Worm (Caenorhabditis elegans) whole organism, young adult: ENCODE measurements around the gene glb-3.

ENCODE experiments used
- B0336.3 ChIP-seq: fragments of 200-800 bp; sonication (Bioruptor generic); IDR thresholded peaks from 2 replicates; pipeline ENCODE4 v1.3.6; 2022; ENCODE audit warnings: missing genetic modification characterization, missing compliant biosample characterization
- D2030.7 ChIP-seq: fragments of 200-800 bp; sonication (Bioruptor generic); IDR thresholded peaks from 2 replicates; pipeline ENCODE4 v1.3.6; 2022; ENCODE audit warnings: missing genetic modification reagents, missing genetic modification characterization, missing compliant biosample characterization
- F33H1.4 ChIP-seq: fragments of 200-800 bp; sonication (Bioruptor generic); IDR thresholded peaks from 2 replicates; pipeline ENCODE4 v1.3.6; 2022; ENCODE audit warnings: missing genetic modification reagents, missing genetic modification characterization, missing compliant biosample characterization
- F37B4.10 ChIP-seq: fragments of 200-800 bp; sonication (Bioruptor generic); IDR thresholded peaks from 2 replicates; pipeline ENCODE4 v1.3.6; 2022; ENCODE audit warnings: missing genetic modification characterization, missing compliant biosample characterization
- F52B5.7 ChIP-seq: sonication (generic microtip); optimal IDR thresholded peaks from 2 replicates; lab custom pipeline; 2016; ENCODE audit warnings: mild to moderate bottlenecking, missing genetic modification characterization, missing compliant biosample characterization
- K11D2.4 ChIP-seq: fragments of 200-800 bp; sonication (Bioruptor generic); IDR thresholded peaks from 2 replicates; pipeline ENCODE4 v1.3.6; 2022; ENCODE audit warnings: missing genetic modification reagents, missing genetic modification characterization, missing compliant biosample characterization
- Y53F4B.3 ChIP-seq: fragments of 200-800 bp; sonication (Bioruptor generic); IDR thresholded peaks from 2 replicates; pipeline ENCODE4 v1.3.6; 2022; ENCODE audit warnings: missing genetic modification reagents, missing genetic modification characterization, missing compliant biosample characterization
- Y53G8AR.9 ChIP-seq: fragments of 200-800 bp; sonication (Bioruptor generic); conservative IDR thresholded peaks from 2 replicates; pipeline ENCODE4 v1.3.6; 2022; ENCODE audit warnings: missing genetic modification reagents, missing genetic modification characterization, missing compliant biosample characterization
- akir-1 ChIP-seq: fragments of 200-800 bp; sonication (Bioruptor generic); optimal IDR thresholded peaks from 2 replicates; lab custom pipeline; 2018; ENCODE audit warnings: mild to moderate bottlenecking, missing genetic modification characterization, moderate library complexity, missing compliant biosample characterization
- attf-3 ChIP-seq: fragments of 200-800 bp; sonication (Bioruptor generic); conservative IDR thresholded peaks from 2 replicates; pipeline ENCODE4 v1.3.6; 2022; ENCODE audit warnings: missing genetic modification reagents, missing genetic modification characterization, missing compliant biosample characterization
- ccch-3 ChIP-seq: fragments of 200-800 bp; sonication (Bioruptor generic); optimal IDR thresholded peaks from 2 replicates; lab custom pipeline; 2018; ENCODE audit warnings: mild to moderate bottlenecking, missing genetic modification characterization, missing compliant biosample characterization
- cebp-1 ChIP-seq, 2 experiments: fragments of 200-800 bp in 1 of 2; sonication (Bioruptor generic) in 1 of 2; sonication (generic microtip) in 1 of 2; IDR thresholded peaks in 1 of 2; optimal IDR thresholded peaks in 1 of 2; 2 replicates each; pipeline versions ENCODE4 v1.3.6 to Lab custom; 2017 to 2022; ENCODE audit warnings: missing compliant biosample characterization in 2 of 2, missing genetic modification characterization in 2 of 2, mild to moderate bottlenecking in 1 of 2, missing genetic modification reagents in 1 of 2, moderate library complexity in 1 of 2
- cebp-2 ChIP-seq: fragments of 200-800 bp; sonication (Bioruptor generic); IDR thresholded peaks from 2 replicates; pipeline ENCODE4 v1.3.6; 2022; ENCODE audit warnings: missing genetic modification characterization, missing compliant biosample characterization
- ceh-40 ChIP-seq: fragments of 200-800 bp; sonication (Bioruptor generic); IDR thresholded peaks from 2 replicates; pipeline ENCODE4 v1.3.6; 2022; ENCODE audit warnings: missing genetic modification characterization, missing compliant biosample characterization
- ceh-91 ChIP-seq: fragments of 200-800 bp; sonication (Bioruptor generic); IDR thresholded peaks from 2 replicates; pipeline ENCODE4 v1.3.6; 2022; ENCODE audit warnings: missing genetic modification reagents, missing genetic modification characterization, missing compliant biosample characterization
- ekl-4 ChIP-seq: fragments of 200-800 bp; sonication (Bioruptor generic); IDR thresholded peaks from 2 replicates; pipeline ENCODE4 v1.3.6; 2022; ENCODE audit warnings: missing genetic modification reagents, missing genetic modification characterization, missing compliant biosample characterization
- ets-4 ChIP-seq: fragments of 200-800 bp; sonication (Bioruptor generic); optimal IDR thresholded peaks from 2 replicates; lab custom pipeline; 2018; ENCODE audit warnings: mild to moderate bottlenecking, missing genetic modification characterization, missing compliant biosample characterization
- hmg-1.2 ChIP-seq: fragments of 200-800 bp; sonication (Bioruptor generic); IDR thresholded peaks from 2 replicates; pipeline ENCODE4 v1.3.6; 2022; ENCODE audit warnings: missing genetic modification reagents, missing genetic modification characterization, missing compliant biosample characterization
- hmg-20 ChIP-seq: fragments of 200-800 bp; sonication (Bioruptor generic); IDR thresholded peaks from 2 replicates; pipeline ENCODE4 v1.3.6; 2022; ENCODE audit warnings: missing genetic modification reagents, missing genetic modification characterization, missing compliant biosample characterization
- hrde-1 ChIP-seq: sonication (generic microtip); optimal IDR thresholded peaks from 2 replicates; lab custom pipeline; 2016; ENCODE audit warnings: missing genetic modification characterization, mild to moderate bottlenecking, missing compliant biosample characterization, moderate library complexity, missing genotype, missing genetic modification reagents, borderline replicate concordance
- hsf-1 ChIP-seq: fragments of 200-800 bp; sonication (Bioruptor generic); IDR thresholded peaks from 2 replicates; pipeline ENCODE4 v1.3.6; 2022; ENCODE audit warnings: missing genetic modification reagents, missing genetic modification characterization, missing compliant biosample characterization
- let-526 ChIP-seq: fragments of 200-800 bp; sonication (Bioruptor generic); IDR thresholded peaks from 2 replicates; pipeline ENCODE4 v1.3.6; 2022; ENCODE audit warnings: missing genetic modification reagents, missing genetic modification characterization, missing compliant biosample characterization
- let-607 ChIP-seq, 2 experiments: fragments of 200-800 bp in 1 of 2; sonication (Bioruptor generic) in 1 of 2; sonication (generic microtip) in 1 of 2; optimal IDR thresholded peaks; 2 replicates each; lab custom pipeline; 2016 to 2018; ENCODE audit warnings: mild to moderate bottlenecking in 2 of 2, missing compliant biosample characterization in 2 of 2, missing genetic modification characterization in 2 of 2, moderate library complexity in 2 of 2, missing genotype in 1 of 2
- lin-40 ChIP-seq: sonication (generic microtip); optimal IDR thresholded peaks from 2 replicates; lab custom pipeline; 2016; ENCODE audit warnings: missing genetic modification characterization, mild to moderate bottlenecking, missing compliant biosample characterization, missing genotype, missing genetic modification reagents
- madf-3 ChIP-seq: fragments of 200-800 bp; sonication (Bioruptor generic); IDR thresholded peaks from 2 replicates; pipeline ENCODE4 v1.3.6; 2022; ENCODE audit warnings: missing genetic modification reagents, missing genetic modification characterization, missing compliant biosample characterization
- madf-8 ChIP-seq: fragments of 200-800 bp; sonication (Bioruptor generic); conservative IDR thresholded peaks from 2 replicates; pipeline ENCODE4 v1.3.6; 2022; ENCODE audit warnings: missing genetic modification reagents, missing genetic modification characterization, missing compliant biosample characterization
- nfyb-1 ChIP-seq: fragments of 200-800 bp; sonication (Bioruptor generic); IDR thresholded peaks from 2 replicates; pipeline ENCODE4 v1.3.6; 2022; ENCODE audit warnings: missing genetic modification reagents, missing genetic modification characterization, missing compliant biosample characterization
- nhr-179 ChIP-seq: sonication (generic microtip); optimal IDR thresholded peaks from 2 replicates; lab custom pipeline; 2016; ENCODE audit warnings: mild to moderate bottlenecking, missing genetic modification characterization, missing compliant biosample characterization
- pbrm-1 ChIP-seq: fragments of 200-800 bp; sonication (Bioruptor generic); IDR thresholded peaks from 2 replicates; pipeline ENCODE4 v1.3.6; 2022; ENCODE audit warnings: missing genetic modification reagents, missing genetic modification characterization, missing compliant biosample characterization
- repo-1 ChIP-seq: sonication (generic microtip); optimal IDR thresholded peaks from 2 replicates; lab custom pipeline; 2017; ENCODE audit warnings: mild to moderate bottlenecking, missing genetic modification characterization, missing compliant biosample characterization
- sdz-38 ChIP-seq: sonication (generic microtip); optimal IDR thresholded peaks from 2 replicates; lab custom pipeline; 2016; ENCODE audit warnings: missing genotype, missing genetic modification characterization, missing compliant biosample characterization
- snpc-1.3 ChIP-seq: sonication (generic microtip); optimal IDR thresholded peaks from 2 replicates; lab custom pipeline; 2017; ENCODE audit warnings: missing genetic modification characterization, mild to moderate bottlenecking, missing compliant biosample characterization, antibody characterized with exemption, moderate library complexity, missing genotype, missing genetic modification reagents; ENCODE audit not compliant: insufficient read depth
- somi-1 ChIP-seq: fragments of 200-800 bp; sonication (Bioruptor generic); optimal IDR thresholded peaks from 2 replicates; lab custom pipeline; 2018; ENCODE audit warnings: mild to moderate bottlenecking, missing genetic modification characterization, missing compliant biosample characterization
- sptf-2 ChIP-seq: fragments of 200-800 bp; sonication (Bioruptor generic); optimal IDR thresholded peaks from 2 replicates; lab custom pipeline; 2018; ENCODE audit warnings: mild to moderate bottlenecking, missing genetic modification characterization, missing compliant biosample characterization
- ztf-25 ChIP-seq: fragments of 200-800 bp; sonication (Bioruptor generic); IDR thresholded peaks from 2 replicates; pipeline ENCODE4 v1.3.6; 2022; ENCODE audit warnings: missing genetic modification reagents, missing genetic modification characterization, missing compliant biosample characterization
- ztf-26 ChIP-seq: sonication (generic microtip); optimal IDR thresholded peaks from 2 replicates; lab custom pipeline; 2017; ENCODE audit warnings: missing genetic modification characterization, missing compliant biosample characterization
- ztf-6 ChIP-seq: fragments of 200-800 bp; sonication (Bioruptor generic); IDR thresholded peaks from 2 replicates; pipeline ENCODE4 v1.3.6; 2022; ENCODE audit warnings: missing genetic modification reagents, missing genetic modification characterization, missing compliant biosample characterization

Gene glb-3

ce11 chrV:11113607-11114006 is 20.8 kb upstream of the glb-3 start, which contains the start of gene math-33:
Gene math-33, plus strand, starts transcription at chrV:11113907.
- TF ChIP-seq hmg-20 (GFP tag; lab: Robert Waterston, UW) (no peak), ekl-4 (GFP tag; lab: Robert Waterston, UW) (no peak), hmg-1.2 (no peak), nhr-179 (tag; lab: Kevin White, UChicago) (no peak), ets-4 (GFP tag; lab: Kevin White, UChicago) (no peak), ztf-25 (GFP tag; lab: Robert Waterston, UW) (no peak), Y53F4B.3 (GFP tag; lab: Robert Waterston, UW) (no peak), ceh-40 (GFP tag; lab: Robert Waterston, UW) (no peak), madf-8 (GFP tag; lab: Robert Waterston, UW) (no peak), F33H1.4 (GFP tag; lab: Robert Waterston, UW) (no peak), sptf-2 (no peak), cebp-2 (GFP tag; lab: Robert Waterston, UW) (no peak), cebp-1 (GFP tag; IDR thresholded peaks at IDR 0.05; lab: Robert Waterston, UW) (no peak), cebp-1 (tag; optimal IDR thresholded peaks at IDR 0.05; lab: Kevin White, UChicago) (no peak), D2030.7 (GFP tag; lab: Robert Waterston, UW) (no peak), F52B5.7 (tag; lab: Kevin White, UChicago) (no peak), ceh-91 (no peak), ztf-6 (GFP tag; lab: Robert Waterston, UW) (no peak), snpc-1.3 (tag; lab: Kevin White, UChicago) (no peak), attf-3 (GFP tag; lab: Robert Waterston, UW) (no peak)
- TF ChIP-seq, all 124 proteins: peak for 0

ce11 chrV:11118179-11118725 is 16.1 kb upstream of the glb-3 start:
- TF ChIP-seq madf-3 (GFP tag; lab: Robert Waterston, UW) (0 out of 2 replicates have a peak, but pooled peaks have one; percentile 39), repo-1 (tag; lab: Kevin White, UChicago) (peak; percentile 20), lin-40 (tag; lab: Kevin White, UChicago) (peak; percentile 20), let-607 (tag; optimal IDR thresholded peaks at IDR 0.05; lab: Kevin White, UChicago) (peak in 1 of 2 experiments; percentile 28), ccch-3 (GFP tag; lab: Kevin White, UChicago) (no peak), F37B4.10 (GFP tag; lab: Robert Waterston, UW) (no peak), cebp-1 (GFP tag; IDR thresholded peaks at IDR 0.05; lab: Robert Waterston, UW) (no peak), cebp-1 (tag; optimal IDR thresholded peaks at IDR 0.05; lab: Kevin White, UChicago) (peak; percentile 43), F52B5.7 (tag; lab: Kevin White, UChicago) (no peak), nfyb-1 (0 out of 2 replicates have a peak, but pooled peaks have one; percentile 13), somi-1 (GFP tag; lab: Kevin White, UChicago) (peak; percentile 53), Y53G8AR.9 (GFP tag; lab: Robert Waterston, UW) (peak; percentile 38; the same call in 1 of the 2 replicates), sdz-38 (no peak), B0336.3 (peak; percentile 41; the same call in 1 of the 2 replicates), ztf-25 (GFP tag; lab: Robert Waterston, UW) (no peak), akir-1 (GFP tag; lab: Kevin White, UChicago) (no peak), ztf-26 (peak; percentile 3), hsf-1 (GFP tag; lab: Robert Waterston, UW) (0 out of 2 replicates have a peak, but pooled peaks have one; percentile 11), let-526 (GFP tag; lab: Robert Waterston, UW) (peak; percentile 51; the same call in 1 of the 2 replicates), K11D2.4 (no peak), pbrm-1 (GFP tag; lab: Robert Waterston, UW) (peak; percentile 30; the same call in 1 of the 2 replicates), hrde-1 (tag; lab: Kevin White, UChicago) (peak; percentile 41)
